ENCODE assay signal across 1 worm cellular context in the genomic region with DNA sequence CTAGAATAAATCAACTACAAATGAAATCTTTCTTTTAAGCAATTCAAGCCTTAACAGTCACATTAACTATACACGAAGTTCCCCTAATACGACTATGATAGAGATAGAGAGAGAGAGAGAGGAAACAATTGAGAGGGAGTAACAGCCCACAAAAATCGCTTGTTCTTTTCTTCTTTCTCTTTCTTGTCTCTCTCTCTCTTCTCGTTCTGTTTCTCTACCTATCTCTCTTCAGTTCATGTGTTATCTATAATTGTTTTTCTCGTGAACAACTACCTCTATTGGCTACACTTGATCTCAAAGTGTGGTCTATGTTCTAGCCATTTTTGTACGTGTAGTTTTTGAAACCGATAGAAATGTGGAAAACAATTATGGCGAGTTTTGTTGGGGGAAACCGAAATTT.
TF ChIP-seq lines count a peak whose summit lies in the region.

No protein-coding gene starts in this region.

TF ChIP-seq in whole organism, L1 larva, 84 proteins besides CTCF, POLR2A, EP300 and RAD21 (continued from another document):
- TF ChIP-seq efl-1 (optimal IDR thresholded peaks at IDR 0.05; lab: Kevin White, UChicago), result peak; percentile 53 to 59
- TF ChIP-seq efl-1 (GFP tag; optimal IDR thresholded peaks at IDR 0.05 in 1 of 2; lab: Kevin White, UChicago), result peak in 1 of 2 experiments; percentile 24
- TF ChIP-seq nhr-85 (tag; lab: Kevin White, UChicago), result peak; percentile 89
- no peak for TF ChIP-seq xbp-1 (tag; optimal IDR thresholded peaks at IDR 0.05; lab: Kevin White, UChicago)
- peak; percentile 80 for TF ChIP-seq nhr-71 (tag; optimal IDR thresholded peaks at IDR 0.05; lab: Kevin White, UChicago)
- peak; percentile 8 for TF ChIP-seq fkh-8 (tag; optimal IDR thresholded peaks at IDR 0.05; lab: Kevin White, UChicago)
- no peak for TF ChIP-seq unc-30 (tag; optimal IDR thresholded peaks at IDR 0.05; lab: Kevin White, UChicago)
- TF ChIP-seq hlh-4 (tag; optimal IDR thresholded peaks at IDR 0.05; lab: Kevin White, UChicago), result no peak
- TF ChIP-seq ztf-11 (tag; optimal IDR thresholded peaks at IDR 0.05; lab: Kevin White, UChicago), result no peak
- no peak for TF ChIP-seq pag-3 (tag; optimal IDR thresholded peaks at IDR 0.05; lab: Kevin White, UChicago; ENCODE audit: borderline replicate concordance, insufficient read depth)
- TF ChIP-seq lin-39 (tag; optimal IDR thresholded peaks at IDR 0.05; lab: Kevin White, UChicago), result no peak
- TF ChIP-seq hpl-2 (GFP tag; optimal IDR thresholded peaks at IDR 0.05; lab: Kevin White, UChicago), result no peak
- TF ChIP-seq lsy-2 (tag; optimal IDR thresholded peaks at IDR 0.05; lab: Kevin White, UChicago), result peak; percentile 49 to 74
- TF ChIP-seq ceh-63 (GFP tag; optimal IDR thresholded peaks at IDR 0.05; lab: Kevin White, UChicago), result no peak
